Worm (Caenorhabditis elegans) whole organism, young adult: Measurements from ENCODE around the gene ergi-3.
A peak's percentile ranks its signal among the peaks of the same experiment; 100 is the strongest.

ENCODE experiments used
- B0336.3 ChIP-seq: fragments of 200-800 bp; sonication (Bioruptor generic); IDR thresholded peaks from 2 replicates; pipeline ENCODE4 v1.3.6; 2022; ENCODE audit warnings: missing genetic modification characterization, missing compliant biosample characterization
- D2030.7 ChIP-seq: fragments of 200-800 bp; sonication (Bioruptor generic); IDR thresholded peaks from 2 replicates; pipeline ENCODE4 v1.3.6; 2022; ENCODE audit warnings: missing genetic modification reagents, missing genetic modification characterization, missing compliant biosample characterization
- F22D6.2 ChIP-seq: sonication (generic microtip); optimal IDR thresholded peaks from 2 replicates; lab custom pipeline; 2016; ENCODE audit warnings: mild to moderate bottlenecking, missing genetic modification characterization, missing compliant biosample characterization
- F23B12.7 ChIP-seq: sonication (generic microtip); optimal IDR thresholded peaks from 2 replicates; lab custom pipeline; 2017; ENCODE audit warnings: missing genetic modification characterization, mild to moderate bottlenecking, missing compliant biosample characterization, antibody characterized with exemption, moderate library complexity; ENCODE audit not compliant: insufficient read depth
- F49E8.2 ChIP-seq: sonication (generic microtip); optimal IDR thresholded peaks from 3 replicates; lab custom pipeline; 2017; ENCODE audit warnings: missing genetic modification characterization, mild to moderate bottlenecking, missing compliant biosample characterization, antibody characterized with exemption, moderate library complexity; ENCODE audit not compliant: insufficient read depth
- K11D2.4 ChIP-seq: fragments of 200-800 bp; sonication (Bioruptor generic); IDR thresholded peaks from 2 replicates; pipeline ENCODE4 v1.3.6; 2022; ENCODE audit warnings: missing genetic modification reagents, missing genetic modification characterization, missing compliant biosample characterization
- K12H6.12 ChIP-seq: fragments of 200-800 bp; sonication (Bioruptor generic); optimal IDR thresholded peaks from 2 replicates; lab custom pipeline; 2018; ENCODE audit warnings: mild to moderate bottlenecking, missing genetic modification characterization, missing compliant biosample characterization
- Y53F4B.3 ChIP-seq: fragments of 200-800 bp; sonication (Bioruptor generic); IDR thresholded peaks from 2 replicates; pipeline ENCODE4 v1.3.6; 2022; ENCODE audit warnings: missing genetic modification reagents, missing genetic modification characterization, missing compliant biosample characterization
- Y56A3A.18 ChIP-seq: fragments of 200-800 bp; sonication (Bioruptor generic); IDR thresholded peaks from 2 replicates; pipeline ENCODE4 v1.3.6; 2022; ENCODE audit warnings: missing genetic modification reagents, missing genetic modification characterization, missing compliant biosample characterization
- Y79H2A.3 ChIP-seq: fragments of 200-800 bp; sonication (Bioruptor generic); conservative IDR thresholded peaks from 2 replicates; pipeline ENCODE4 v1.3.6; 2022; ENCODE audit warnings: missing genetic modification reagents, missing genetic modification characterization, missing compliant biosample characterization
- ZK185.1 ChIP-seq: sonication (generic microtip); optimal IDR thresholded peaks from 2 replicates; lab custom pipeline; 2016; ENCODE audit warnings: mild to moderate bottlenecking, missing genetic modification characterization, missing compliant biosample characterization; ENCODE audit not compliant: poor library complexity, severe bottlenecking
- akir-1 ChIP-seq: fragments of 200-800 bp; sonication (Bioruptor generic); optimal IDR thresholded peaks from 2 replicates; lab custom pipeline; 2018; ENCODE audit warnings: mild to moderate bottlenecking, missing genetic modification characterization, moderate library complexity, missing compliant biosample characterization
- aptf-3 ChIP-seq: fragments of 200-800 bp; sonication (Bioruptor generic); IDR thresholded peaks from 2 replicates; pipeline ENCODE4 v1.3.6; 2022; ENCODE audit warnings: missing genetic modification characterization, missing compliant biosample characterization
- atf-7 ChIP-seq: sonication (generic microtip); optimal IDR thresholded peaks from 2 replicates; lab custom pipeline; 2017; ENCODE audit warnings: mild to moderate bottlenecking, missing genetic modification characterization, missing compliant biosample characterization
- attf-5 ChIP-seq: fragments of 200-800 bp; sonication (Bioruptor generic); optimal IDR thresholded peaks from 2 replicates; lab custom pipeline; 2018; ENCODE audit warnings: mild to moderate bottlenecking, missing genetic modification characterization, missing compliant biosample characterization
- bed-1 ChIP-seq: fragments of 200-800 bp; sonication (Bioruptor generic); IDR thresholded peaks from 2 replicates; pipeline ENCODE4 v1.3.6; 2022; ENCODE audit warnings: missing genetic modification reagents, missing genetic modification characterization, missing compliant biosample characterization
- ceh-100 ChIP-seq: fragments of 200-800 bp; sonication (Bioruptor generic); IDR thresholded peaks from 2 replicates; pipeline ENCODE4 v1.3.6; 2022; ENCODE audit warnings: missing genetic modification reagents, missing genetic modification characterization, missing compliant biosample characterization
- ceh-79 ChIP-seq: sonication (generic microtip); optimal IDR thresholded peaks from 2 replicates; lab custom pipeline; 2017; ENCODE audit warnings: mild to moderate bottlenecking, missing genetic modification characterization, missing compliant biosample characterization
- fkh-3 ChIP-seq: sonication (generic microtip); optimal IDR thresholded peaks from 2 replicates; lab custom pipeline; 2016; ENCODE audit warnings: mild to moderate bottlenecking, missing genetic modification characterization, missing compliant biosample characterization
- hmg-1.2 ChIP-seq: fragments of 200-800 bp; sonication (Bioruptor generic); IDR thresholded peaks from 2 replicates; pipeline ENCODE4 v1.3.6; 2022; ENCODE audit warnings: missing genetic modification reagents, missing genetic modification characterization, missing compliant biosample characterization
- hmg-20 ChIP-seq: fragments of 200-800 bp; sonication (Bioruptor generic); IDR thresholded peaks from 2 replicates; pipeline ENCODE4 v1.3.6; 2022; ENCODE audit warnings: missing genetic modification reagents, missing genetic modification characterization, missing compliant biosample characterization
- lag-1 ChIP-seq: fragments of 200-800 bp; sonication (Bioruptor generic); IDR thresholded peaks from 2 replicates; pipeline ENCODE4 v1.3.6; 2022; ENCODE audit warnings: missing genetic modification reagents, missing genetic modification characterization, missing compliant biosample characterization
- lin-35 ChIP-seq, 3 experiments: fragments of 150-350 bp in 2 of 3; sonication (generic microtip) in 1 of 3; optimal IDR thresholded peaks; 2 replicates each; lab custom pipeline; 2014 to 2018; ENCODE audit warnings: missing biosample characterization in 3 of 3, missing genetic modification characterization in 3 of 3, missing genetic modification reagents in 3 of 3
- lin-40 ChIP-seq: sonication (generic microtip); optimal IDR thresholded peaks from 2 replicates; lab custom pipeline; 2016; ENCODE audit warnings: missing genetic modification characterization, mild to moderate bottlenecking, missing compliant biosample characterization, missing genotype, missing genetic modification reagents
- lin-54 ChIP-seq: fragments of 200-800 bp; sonication (Bioruptor generic); optimal IDR thresholded peaks from 2 replicates; lab custom pipeline; 2018; ENCODE audit warnings: mild to moderate bottlenecking, missing genetic modification characterization, missing compliant biosample characterization
- madf-3 ChIP-seq: fragments of 200-800 bp; sonication (Bioruptor generic); IDR thresholded peaks from 2 replicates; pipeline ENCODE4 v1.3.6; 2022; ENCODE audit warnings: missing genetic modification reagents, missing genetic modification characterization, missing compliant biosample characterization
- madf-8 ChIP-seq: fragments of 200-800 bp; sonication (Bioruptor generic); conservative IDR thresholded peaks from 2 replicates; pipeline ENCODE4 v1.3.6; 2022; ENCODE audit warnings: missing genetic modification reagents, missing genetic modification characterization, missing compliant biosample characterization
- mcd-1 ChIP-seq: fragments of 200-800 bp; sonication (Bioruptor generic); IDR thresholded peaks from 2 replicates; pipeline ENCODE4 v1.3.6; 2022; ENCODE audit warnings: missing genetic modification reagents, missing genetic modification characterization, missing compliant biosample characterization
- nhr-27 ChIP-seq: fragments of 200-800 bp; sonication (Bioruptor generic); optimal IDR thresholded peaks from 2 replicates; lab custom pipeline; 2018; ENCODE audit warnings: mild to moderate bottlenecking, missing genetic modification characterization, moderate library complexity, missing compliant biosample characterization
- pbrm-1 ChIP-seq: fragments of 200-800 bp; sonication (Bioruptor generic); IDR thresholded peaks from 2 replicates; pipeline ENCODE4 v1.3.6; 2022; ENCODE audit warnings: missing genetic modification reagents, missing genetic modification characterization, missing compliant biosample characterization
- rcor-1 ChIP-seq: fragments of 200-800 bp; sonication (Bioruptor generic); IDR thresholded peaks from 2 replicates; pipeline ENCODE4 v1.3.6; 2022; ENCODE audit warnings: missing genetic modification reagents, missing genetic modification characterization, missing compliant biosample characterization
- snpc-3.4 ChIP-seq: sonication (generic microtip); optimal IDR thresholded peaks from 2 replicates; lab custom pipeline; 2017; ENCODE audit warnings: missing genetic modification characterization, mild to moderate bottlenecking, missing compliant biosample characterization, antibody characterized with exemption, moderate library complexity, missing genotype, missing genetic modification reagents
- somi-1 ChIP-seq: fragments of 200-800 bp; sonication (Bioruptor generic); optimal IDR thresholded peaks from 2 replicates; lab custom pipeline; 2018; ENCODE audit warnings: mild to moderate bottlenecking, missing genetic modification characterization, missing compliant biosample characterization
- xnd-1 ChIP-seq: sonication (generic microtip); optimal IDR thresholded peaks from 2 replicates; lab custom pipeline; 2016; ENCODE audit warnings: missing genotype, missing genetic modification reagents, missing genetic modification characterization, missing compliant biosample characterization
- zfh-2 ChIP-seq: fragments of 200-800 bp; sonication (Bioruptor generic); conservative IDR thresholded peaks from 2 replicates; pipeline ENCODE4 v1.3.6; 2022; ENCODE audit warnings: missing genetic modification reagents, missing genetic modification characterization, missing compliant biosample characterization
- ztf-25 ChIP-seq: fragments of 200-800 bp; sonication (Bioruptor generic); IDR thresholded peaks from 2 replicates; pipeline ENCODE4 v1.3.6; 2022; ENCODE audit warnings: missing genetic modification reagents, missing genetic modification characterization, missing compliant biosample characterization
- ztf-28 ChIP-seq: fragments of 200-800 bp; sonication (Bioruptor generic); IDR thresholded peaks from 2 replicates; pipeline ENCODE4 v1.3.6; 2022; ENCODE audit warnings: missing genetic modification reagents, missing genetic modification characterization, missing compliant biosample characterization
- ztf-6 ChIP-seq: fragments of 200-800 bp; sonication (Bioruptor generic); IDR thresholded peaks from 2 replicates; pipeline ENCODE4 v1.3.6; 2022; ENCODE audit warnings: missing genetic modification reagents, missing genetic modification characterization, missing compliant biosample characterization

The ergi-3 gene

DNA sequence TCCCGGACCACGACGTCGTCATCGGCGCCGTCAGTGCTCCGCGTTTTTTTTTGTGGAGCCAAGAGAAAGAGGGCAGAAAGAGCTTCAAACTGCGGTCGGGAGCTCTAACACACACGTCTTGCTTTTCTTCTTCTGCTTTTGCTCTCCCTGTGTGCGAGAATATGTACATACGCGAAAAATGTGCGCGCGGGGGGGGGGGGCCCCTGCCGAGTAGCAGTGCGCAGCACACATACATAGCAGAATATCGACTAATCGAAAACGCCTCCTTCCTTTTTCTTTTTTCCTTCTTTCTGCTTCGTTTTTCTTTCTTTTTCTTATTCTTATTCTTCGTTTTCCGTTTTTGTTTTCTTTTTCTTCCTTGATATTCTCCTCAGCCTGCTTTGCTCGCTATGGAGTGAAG is 49.9 kb downstream of the ergi-3 start:
- TF ChIP-seq lin-40, result peak; percentile 8
- TF ChIP-seq Y53F4B.3 (GFP tag; lab: Robert Waterston, UW), result no peak
- TF ChIP-seq lin-54 (GFP tag; lab: Kevin White, UChicago), result no peak
- no peak for TF ChIP-seq ceh-79 (tag; lab: Kevin White, UChicago)
- no peak for TF ChIP-seq atf-7
- no peak for TF ChIP-seq Y56A3A.18 (GFP tag; lab: Robert Waterston, UW)
- TF ChIP-seq D2030.7, result no peak
- no peak for TF ChIP-seq lag-1 (GFP tag; lab: Robert Waterston, UW)
- TF ChIP-seq K12H6.12 (tag; lab: Kevin White, UChicago), result peak; percentile 34
- peak; percentile 12 for TF ChIP-seq attf-5 (GFP tag; lab: Kevin White, UChicago)
- no peak for TF ChIP-seq F23B12.7 (tag; lab: Kevin White, UChicago)
- no peak for TF ChIP-seq Y79H2A.3 (GFP tag; lab: Robert Waterston, UW)
- no peak for TF ChIP-seq madf-8 (GFP tag; lab: Robert Waterston, UW)
- TF ChIP-seq snpc-3.4 (tag; lab: Kevin White, UChicago), result no peak
- no peak for TF ChIP-seq B0336.3 (GFP tag; lab: Robert Waterston, UW)
- no peak for TF ChIP-seq akir-1 (GFP tag; lab: Kevin White, UChicago)
- TF ChIP-seq F22D6.2 (tag; lab: Kevin White, UChicago), result no peak
- no peak for TF ChIP-seq ceh-100 (GFP tag; lab: Robert Waterston, UW)
- no peak for TF ChIP-seq hmg-20
- no peak for TF ChIP-seq nhr-27 (tag; lab: Kevin White, UChicago)
- no peak for TF ChIP-seq lin-35 (GFP tag; optimal IDR thresholded peaks at IDR 0.05; lab: Kevin White, UChicago)
- 0 out of 2 replicates have a peak, but pooled peaks have one; percentile 18 for TF ChIP-seq K11D2.4
- no peak for TF ChIP-seq somi-1 (GFP tag; lab: Kevin White, UChicago)
- no peak for TF ChIP-seq pbrm-1 (GFP tag; lab: Robert Waterston, UW)
- TF ChIP-seq zfh-2 (GFP tag; lab: Robert Waterston, UW), result peak; percentile 92
- TF ChIP-seq ZK185.1 (tag; lab: Kevin White, UChicago), result no peak
- TF ChIP-seq, all 124 proteins: peak for 5

DNA sequence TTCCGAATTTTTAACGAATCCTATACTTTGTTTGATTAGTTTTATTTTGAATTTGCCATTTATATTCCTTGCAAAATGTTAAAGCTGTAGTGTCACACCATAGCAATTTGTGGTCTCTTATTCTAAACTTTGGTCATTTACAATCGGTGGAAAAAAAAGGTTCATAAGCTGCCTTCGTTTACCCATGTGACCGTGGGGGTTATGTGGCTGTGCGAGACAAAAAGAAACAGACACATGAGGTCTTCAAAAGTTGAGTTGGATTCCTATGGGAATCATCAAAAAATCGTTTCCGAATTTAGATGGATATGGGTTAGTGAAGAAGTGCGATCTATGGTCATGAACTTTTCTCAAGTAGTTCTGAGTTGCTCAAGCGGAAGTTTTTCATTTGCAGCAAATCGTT is 52.2 kb downstream of the ergi-3 start:
- TF ChIP-seq lag-1 (GFP tag; lab: Robert Waterston, UW) (no peak), madf-8 (GFP tag; lab: Robert Waterston, UW) (no peak), mcd-1 (no peak), madf-3 (no peak), bed-1 (GFP tag; lab: Robert Waterston, UW) (no peak), ztf-25 (GFP tag; lab: Robert Waterston, UW) (no peak), F49E8.2 (no peak), aptf-3 (GFP tag; lab: Robert Waterston, UW) (no peak), rcor-1 (no peak), fkh-3 (no peak), xnd-1 (tag; lab: Kevin White, UChicago) (no peak), K11D2.4 (0 out of 2 replicates have a peak, but pooled peaks have one; percentile 28), hmg-1.2 (GFP tag; lab: Robert Waterston, UW) (no peak), lin-35 (GFP tag; optimal IDR thresholded peaks at IDR 0.05; lab: Kevin White, UChicago) (peak in 1 of 3 experiments; percentile 4), ztf-28 (GFP tag; lab: Robert Waterston, UW) (no peak), ztf-6 (no peak)
